Worm (Caenorhabditis elegans) whole organism, L4 larva: ENCODE measurements around the gene ssq-2.

Source experiments
- ceh-82 ChIP-seq: sonication (generic microtip); optimal IDR thresholded peaks from 2 replicates; lab custom pipeline; 2017; ENCODE audit warnings: missing biosample characterization, missing genetic modification characterization
- egl-27 ChIP-seq: sonication (generic microtip); optimal IDR thresholded peaks from 3 replicates; lab custom pipeline; 2017; ENCODE audit warnings: missing biosample characterization, missing genetic modification reagents, missing genetic modification characterization
- lin-1 ChIP-seq: fragments of 200-800 bp; sonication (Bioruptor generic); IDR thresholded peaks from 2 replicates; pipeline ENCODE4 v1.3.6; 2022; ENCODE audit warnings: missing genetic modification reagents, missing genetic modification characterization, missing compliant biosample characterization
- mxl-3 ChIP-seq: fragments of 200-800 bp; sonication (Bioruptor generic); optimal IDR thresholded peaks from 2 replicates; lab custom pipeline; 2018; ENCODE audit warnings: mild to moderate bottlenecking, missing genetic modification characterization, missing compliant biosample characterization
- sdz-12 ChIP-seq: fragments of 200-800 bp; sonication (Bioruptor generic); optimal IDR thresholded peaks from 2 replicates; lab custom pipeline; 2018; ENCODE audit warnings: mild to moderate bottlenecking, missing genetic modification characterization, missing compliant biosample characterization

DNA sequence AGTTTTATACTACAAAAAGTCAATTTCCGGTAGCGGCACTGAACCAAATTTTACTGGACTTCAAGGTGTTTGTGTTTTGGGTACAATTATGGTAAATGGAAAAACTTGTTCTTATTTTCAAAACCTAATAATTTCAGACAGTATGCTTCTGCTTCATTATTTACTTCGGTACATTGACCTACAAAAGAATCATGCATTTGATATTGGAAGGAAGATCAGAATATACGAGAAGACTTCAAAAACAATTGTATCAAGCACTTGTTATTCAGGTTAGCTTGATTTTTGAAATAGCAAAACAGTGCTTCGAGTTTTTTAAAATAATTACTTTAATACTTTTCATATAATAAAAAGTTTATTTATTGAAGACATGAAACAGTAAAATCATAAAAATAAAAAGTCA lies 2.8 kb upstream of the ssq-2 start:
- TF ChIP-seq ceh-82 (tag; lab: Kevin White, UChicago) = no peak
- TF ChIP-seq lin-1 (GFP tag; lab: Robert Waterston, UW) = no peak
- no peak for TF ChIP-seq mxl-3 (GFP tag; lab: Kevin White, UChicago)
- no peak for TF ChIP-seq sdz-12 (GFP tag; lab: Kevin White, UChicago)
- TF ChIP-seq egl-27 = no peak
